Worm (Caenorhabditis elegans) whole organism, L1 larva: ENCODE results near the gene vps-2.

Source experiments
- C16A3.4 ChIP-seq: fragments of 150-350 bp; optimal IDR thresholded peaks from 2 replicates; lab custom pipeline; 2014; ENCODE audit warnings: missing biosample characterization, missing genetic modification characterization
- C34B4.2 ChIP-seq: sonication (generic microtip); optimal IDR thresholded peaks from 2 replicates; lab custom pipeline; 2017; ENCODE audit warnings: mild to moderate bottlenecking, missing genetic modification characterization, missing compliant biosample characterization
- Y116A8C.19 ChIP-seq: sonication (generic microtip); optimal IDR thresholded peaks from 2 replicates; lab custom pipeline; 2016; ENCODE audit warnings: missing compliant biosample characterization, missing genetic modification characterization, borderline replicate concordance
- aha-1 ChIP-seq: fragments of 150-350 bp; optimal IDR thresholded peaks from 2 replicates; lab custom pipeline; 2014; ENCODE audit warnings: missing biosample characterization, missing genetic modification characterization
- ama-1 ChIP-seq: fragments of 150-350 bp; optimal IDR thresholded peaks from 2 replicates; lab custom pipeline; 2014
- blmp-1 ChIP-seq: fragments of 150-350 bp; optimal IDR thresholded peaks from 2 replicates; lab custom pipeline; 2014; ENCODE audit warnings: missing biosample characterization, missing genetic modification characterization
- ceh-63 ChIP-seq: fragments of 200-800 bp; sonication (Bioruptor generic); optimal IDR thresholded peaks from 2 replicates; lab custom pipeline; 2018; ENCODE audit warnings: mild to moderate bottlenecking, missing genetic modification characterization, missing compliant biosample characterization
- ceh-82 ChIP-seq, 3 experiments: fragments of 150-350 bp in 1 of 3; sonication (generic microtip) in 2 of 3; optimal IDR thresholded peaks; 2 replicates each; lab custom pipeline; 2014 to 2017; ENCODE audit warnings: missing biosample characterization in 3 of 3, missing genetic modification characterization in 3 of 3
- ces-1 ChIP-seq: fragments of 150-350 bp; optimal IDR thresholded peaks from 2 replicates; lab custom pipeline; 2014; ENCODE audit warnings: missing biosample characterization, missing genetic modification reagents, missing genetic modification characterization
- dpl-1 ChIP-seq, 3 experiments: fragments of 150-350 bp in 2 of 3; sonication (generic microtip) in 1 of 3; optimal IDR thresholded peaks; 2 replicates each; lab custom pipeline; 2014 to 2017; ENCODE audit warnings: missing biosample characterization in 3 of 3, missing genetic modification characterization in 3 of 3, missing genetic modification reagents in 3 of 3
- efl-1 ChIP-seq, 4 experiments: fragments of 150-350 bp; optimal IDR thresholded peaks in 3 of 4; peaks in 1 of 4; 1 replicate in 1 of 4; 2 replicates in 3 of 4; lab custom pipeline; 2014; ENCODE audit warnings: missing biosample characterization in 2 of 4, missing genetic modification characterization in 2 of 4, missing genetic modification reagents in 2 of 4
- egl-13 ChIP-seq: sonication (generic microtip); optimal IDR thresholded peaks from 2 replicates; lab custom pipeline; 2016; ENCODE audit warnings: missing genotype, missing genetic modification reagents, missing genetic modification characterization, missing compliant biosample characterization
- egl-27 ChIP-seq, 2 experiments: fragments of 150-350 bp in 1 of 2; sonication (generic microtip); optimal IDR thresholded peaks; 3 replicates each; lab custom pipeline; 2017 to 2018; ENCODE audit warnings: missing biosample characterization in 2 of 2, missing genetic modification characterization in 2 of 2, missing genetic modification reagents in 2 of 2
- fkh-4 ChIP-seq: sonication (generic microtip); optimal IDR thresholded peaks from 2 replicates; lab custom pipeline; 2016; ENCODE audit warnings: missing compliant biosample characterization, missing genetic modification characterization, borderline replicate concordance
- fkh-8 ChIP-seq: sonication (generic microtip); optimal IDR thresholded peaks from 2 replicates; lab custom pipeline; 2016; ENCODE audit warnings: mild to moderate bottlenecking, missing genetic modification characterization, missing compliant biosample characterization
- fos-1 ChIP-seq: fragments of 150-350 bp; optimal IDR thresholded peaks from 2 replicates; lab custom pipeline; 2014; ENCODE audit warnings: missing biosample characterization, missing genetic modification characterization
- grh-1 ChIP-seq: fragments of 200-800 bp; sonication (Bioruptor generic); IDR thresholded peaks from 2 replicates; pipeline ENCODE4 v1.3.6; 2022; ENCODE audit warnings: missing genetic modification reagents, missing genetic modification characterization, missing compliant biosample characterization
- hpl-2 ChIP-seq: fragments of 150-350 bp; optimal IDR thresholded peaks from 2 replicates; lab custom pipeline; 2014; ENCODE audit warnings: missing biosample characterization, missing genetic modification reagents, missing genetic modification characterization
- jun-1 ChIP-seq: fragments of 150-350 bp; optimal IDR thresholded peaks from 2 replicates; lab custom pipeline; 2014; ENCODE audit warnings: missing biosample characterization, missing genetic modification reagents, missing genetic modification characterization
- lin-13 ChIP-seq: fragments of 150-350 bp; optimal IDR thresholded peaks from 2 replicates; lab custom pipeline; 2014; ENCODE audit warnings: missing biosample characterization, missing genetic modification reagents, missing genetic modification characterization
- lin-14 ChIP-seq: fragments of 200-800 bp; sonication (Bioruptor generic); optimal IDR thresholded peaks from 2 replicates; lab custom pipeline; 2018; ENCODE audit warnings: mild to moderate bottlenecking, missing genetic modification characterization, moderate library complexity, missing compliant biosample characterization
- lin-15B ChIP-seq: fragments of 150-350 bp; sonication (generic microtip); optimal IDR thresholded peaks from 3 replicates; lab custom pipeline; 2014; ENCODE audit warnings: missing biosample characterization, missing genetic modification characterization
- lin-35 ChIP-seq, 2 experiments: fragments of 150-350 bp; optimal IDR thresholded peaks; 2 replicates each; lab custom pipeline; 2014; ENCODE audit warnings: missing biosample characterization in 2 of 2, missing genetic modification characterization in 2 of 2, missing genetic modification reagents in 2 of 2
- lir-3 ChIP-seq: sonication (generic microtip); optimal IDR thresholded peaks from 2 replicates; lab custom pipeline; 2016; ENCODE audit warnings: mild to moderate bottlenecking, missing genetic modification characterization, moderate library complexity, missing compliant biosample characterization; ENCODE audit not compliant: poor library complexity
- lsy-2 ChIP-seq, 2 experiments: fragments of 150-350 bp; optimal IDR thresholded peaks; 2 replicates each; lab custom pipeline; 2014; ENCODE audit warnings: missing biosample characterization in 2 of 2, missing genetic modification characterization in 2 of 2
- nhr-11 ChIP-seq: fragments of 150-350 bp; optimal IDR thresholded peaks from 2 replicates; lab custom pipeline; 2014; ENCODE audit warnings: missing biosample characterization, missing genetic modification characterization
- nhr-19 ChIP-seq: fragments of 200-800 bp; sonication (Bioruptor generic); conservative IDR thresholded peaks from 2 replicates; pipeline ENCODE4 v1.3.6; 2022; ENCODE audit warnings: missing genetic modification characterization, missing compliant biosample characterization
- nhr-237 ChIP-seq: fragments of 150-350 bp; optimal IDR thresholded peaks from 2 replicates; lab custom pipeline; 2014; ENCODE audit warnings: missing biosample characterization, missing genetic modification characterization
- nhr-28 ChIP-seq: fragments of 150-350 bp; optimal IDR thresholded peaks from 2 replicates; lab custom pipeline; 2014; ENCODE audit warnings: missing biosample characterization, missing genetic modification characterization
- nhr-71 ChIP-seq: sonication (generic microtip); optimal IDR thresholded peaks from 2 replicates; lab custom pipeline; 2016; ENCODE audit warnings: mild to moderate bottlenecking, missing genetic modification characterization, moderate library complexity, missing compliant biosample characterization
- nhr-76 ChIP-seq: sonication (generic microtip); optimal IDR thresholded peaks from 2 replicates; lab custom pipeline; 2017; ENCODE audit warnings: missing biosample characterization, missing genetic modification characterization
- nhr-84 ChIP-seq: sonication (generic microtip); optimal IDR thresholded peaks from 2 replicates; lab custom pipeline; 2017; ENCODE audit warnings: missing biosample characterization, missing genetic modification characterization
- nhr-85 ChIP-seq: sonication (generic microtip); peaks from one replicate; lab custom pipeline; 2016; ENCODE audit warnings: missing genetic modification characterization, inconsistent platforms, missing compliant biosample characterization
- nhr-90 ChIP-seq: sonication (generic microtip); optimal IDR thresholded peaks from 2 replicates; lab custom pipeline; 2016; ENCODE audit warnings: mild to moderate bottlenecking, missing genetic modification characterization, missing compliant biosample characterization; ENCODE audit not compliant: poor library complexity
- pag-3 ChIP-seq: sonication (generic microtip); optimal IDR thresholded peaks from 2 replicates; lab custom pipeline; 2017; ENCODE audit warnings: missing genetic modification characterization, mild to moderate bottlenecking, missing compliant biosample characterization, antibody characterized with exemption, borderline replicate concordance; ENCODE audit not compliant: insufficient read depth
- pqm-1 ChIP-seq: sonication (generic microtip); optimal IDR thresholded peaks from 3 replicates; lab custom pipeline; 2017; ENCODE audit warnings: missing biosample characterization, missing genetic modification characterization
- skn-1 ChIP-seq: fragments of 150-350 bp; optimal IDR thresholded peaks from 2 replicates; lab custom pipeline; 2014; ENCODE audit warnings: missing biosample characterization, missing genetic modification characterization
- snu-23 ChIP-seq: sonication (generic microtip); optimal IDR thresholded peaks from 2 replicates; lab custom pipeline; 2016; ENCODE audit warnings: missing genetic modification characterization, missing compliant biosample characterization
- sox-4 ChIP-seq: sonication (generic microtip); optimal IDR thresholded peaks from 2 replicates; lab custom pipeline; 2016; ENCODE audit warnings: missing genetic modification characterization, missing compliant biosample characterization
- sup-37 ChIP-seq: fragments of 200-800 bp; sonication (Bioruptor generic); optimal IDR thresholded peaks from 2 replicates; lab custom pipeline; 2018; ENCODE audit warnings: mild to moderate bottlenecking, missing genetic modification characterization, missing compliant biosample characterization
- swsn-7 ChIP-seq: sonication (generic microtip); optimal IDR thresholded peaks from 2 replicates; lab custom pipeline; 2016; ENCODE audit warnings: missing genetic modification characterization, missing compliant biosample characterization
- tlp-1 ChIP-seq: fragments of 150-350 bp; optimal IDR thresholded peaks from 2 replicates; lab custom pipeline; 2014; ENCODE audit warnings: missing biosample characterization, missing genetic modification characterization
- unc-30 ChIP-seq: sonication (generic microtip); optimal IDR thresholded peaks from 2 replicates; lab custom pipeline; 2017; ENCODE audit warnings: missing biosample characterization, missing genetic modification characterization
- unc-98 ChIP-seq: fragments of 200-800 bp; sonication (Bioruptor generic); IDR thresholded peaks from 2 replicates; pipeline ENCODE4 v1.3.6; 2022; ENCODE audit warnings: missing genetic modification characterization, missing compliant biosample characterization
- vab-15 ChIP-seq: sonication (generic microtip); optimal IDR thresholded peaks from 2 replicates; lab custom pipeline; 2017; ENCODE audit warnings: missing genotype, mild to moderate bottlenecking, missing genetic modification characterization, missing compliant biosample characterization
- zag-1 ChIP-seq: fragments of 150-350 bp; optimal IDR thresholded peaks from 2 replicates; lab custom pipeline; 2014; ENCODE audit warnings: missing biosample characterization, missing genetic modification characterization
- zip-4 ChIP-seq: fragments of 200-800 bp; sonication (Bioruptor generic); optimal IDR thresholded peaks from 2 replicates; lab custom pipeline; 2018; ENCODE audit warnings: mild to moderate bottlenecking, missing genetic modification characterization, moderate library complexity, missing compliant biosample characterization
- ztf-11 ChIP-seq, 2 experiments: sonication (generic microtip); optimal IDR thresholded peaks; 2 replicates each; lab custom pipeline; 2016 to 2017; ENCODE audit warnings: missing genetic modification characterization in 2 of 2, missing biosample characterization in 1 of 2, missing compliant biosample characterization in 1 of 2

The vps-2 gene

DNA sequence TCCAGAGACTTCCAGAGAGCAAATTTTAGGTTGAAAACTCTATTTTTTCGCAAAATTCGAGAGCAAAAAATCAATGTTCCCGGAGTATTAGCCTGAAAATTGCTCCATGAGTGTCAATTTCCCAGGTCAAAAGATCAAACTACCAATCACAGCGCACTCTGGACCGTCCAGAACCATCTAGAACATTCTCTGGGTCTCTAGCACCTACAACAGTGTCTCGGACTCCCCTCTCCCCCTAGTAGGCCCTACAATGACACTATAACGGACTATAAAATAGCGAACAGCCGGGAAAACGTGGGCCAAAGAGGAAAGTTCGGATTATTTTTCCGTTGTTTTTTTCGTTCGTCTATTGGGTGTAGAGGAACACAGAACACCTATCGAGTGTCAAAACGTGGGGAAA, 31.3 kb upstream of the vps-2 start:
- TF ChIP-seq egl-13 (tag; lab: Kevin White, UChicago) (no peak), skn-1 (tag; lab: Kevin White, UChicago) (no peak), ama-1 (lab: Kevin White, UChicago) (no peak), pqm-1 (tag; lab: Kevin White, UChicago) (no peak), lin-15B (tag; lab: Kevin White, UChicago) (no peak), dpl-1 (GFP tag; optimal IDR thresholded peaks at IDR 0.05; lab: Kevin White, UChicago) (no peak), lin-13 (GFP tag; lab: Kevin White, UChicago) (no peak), efl-1 (optimal IDR thresholded peaks at IDR 0.05; lab: Kevin White, UChicago) (no peak), efl-1 (GFP tag; optimal IDR thresholded peaks at IDR 0.05 in 1 of 2; lab: Kevin White, UChicago) (no peak), ces-1 (GFP tag; lab: Kevin White, UChicago) (no peak), unc-30 (tag; lab: Kevin White, UChicago) (no peak), ceh-82 (tag; optimal IDR thresholded peaks at IDR 0.05; lab: Kevin White, UChicago) (no peak), nhr-28 (tag; lab: Kevin White, UChicago) (no peak), egl-27 (tag; optimal IDR thresholded peaks at IDR 0.05; lab: Kevin White, UChicago) (no peak), lin-14 (no peak), nhr-71 (tag; lab: Kevin White, UChicago) (no peak), vab-15 (tag; lab: Kevin White, UChicago) (no peak), jun-1 (tag; lab: Kevin White, UChicago) (no peak), nhr-19 (no peak), C34B4.2 (no peak), nhr-90 (tag; lab: Kevin White, UChicago) (no peak)

DNA sequence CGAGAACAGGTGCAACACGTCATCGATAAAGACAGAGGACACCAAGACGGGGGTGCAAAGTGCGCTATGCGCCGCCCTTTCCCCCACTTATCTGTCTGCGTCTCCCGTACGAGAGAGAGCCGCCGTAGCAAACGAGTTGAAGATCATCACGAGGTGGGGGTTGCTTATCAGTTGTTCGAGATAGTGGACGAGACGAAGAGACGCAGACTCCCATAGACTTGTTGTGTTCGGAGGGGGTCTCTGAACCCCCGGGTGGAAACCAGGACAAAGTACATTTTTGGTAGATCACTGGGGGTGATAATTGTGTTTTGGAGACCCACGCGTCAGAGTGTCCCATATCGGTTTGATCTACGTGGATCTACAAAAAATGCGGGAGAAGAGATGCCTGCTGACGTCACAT, 30.8 kb upstream of the vps-2 start:
- TF ChIP-seq fos-1 (tag; lab: Kevin White, UChicago) (peak; percentile 14), snu-23 (GFP tag; lab: Kevin White, UChicago) (peak; percentile 91), lin-35 (GFP tag; optimal IDR thresholded peaks at IDR 0.05; lab: Kevin White, UChicago) (peak; percentile 62 to 85), aha-1 (tag; lab: Kevin White, UChicago) (peak; percentile 71), dpl-1 (GFP tag; optimal IDR thresholded peaks at IDR 0.05; lab: Kevin White, UChicago) (peak; percentile 50 to 70 (median 63)), grh-1 (peak; percentile 99), nhr-84 (tag; lab: Kevin White, UChicago) (no peak), vab-15 (tag; lab: Kevin White, UChicago) (no peak), zag-1 (tag; lab: Kevin White, UChicago) (no peak), nhr-237 (tag; lab: Kevin White, UChicago) (no peak), nhr-28 (tag; lab: Kevin White, UChicago) (no peak), ces-1 (GFP tag; lab: Kevin White, UChicago) (no peak), C16A3.4 (peak; percentile 53), nhr-76 (tag; lab: Kevin White, UChicago) (no peak), ceh-82 (tag; optimal IDR thresholded peaks at IDR 0.05; lab: Kevin White, UChicago) (peak in 2 of 3 experiments; percentile 4 to 47), unc-98 (GFP tag; lab: Robert Waterston, UW) (peak; percentile 66), fkh-8 (tag; lab: Kevin White, UChicago) (peak; percentile 68), egl-13 (tag; lab: Kevin White, UChicago) (peak; percentile 53), pag-3 (tag; lab: Kevin White, UChicago) (no peak), ceh-63 (no peak), egl-27 (tag; optimal IDR thresholded peaks at IDR 0.05; lab: Kevin White, UChicago) (peak in 1 of 2 experiments; percentile 80), tlp-1 (no peak), ztf-11 (tag; optimal IDR thresholded peaks at IDR 0.05; lab: Kevin White, UChicago) (no peak), sox-4 (tag; lab: Kevin White, UChicago) (no peak), jun-1 (tag; lab: Kevin White, UChicago) (peak; percentile 84), skn-1 (tag; lab: Kevin White, UChicago) (peak; percentile 66), blmp-1 (tag; lab: Kevin White, UChicago) (peak; percentile 45), sup-37 (GFP tag; lab: Kevin White, UChicago) (no peak), nhr-85 (tag; lab: Kevin White, UChicago) (peak; percentile 98), C34B4.2 (no peak), nhr-11 (peak; percentile 85), zip-4 (GFP tag; lab: Kevin White, UChicago) (no peak), pqm-1 (tag; lab: Kevin White, UChicago) (no peak), swsn-7 (peak; percentile 79), lir-3 (no peak), Y116A8C.19 (tag; lab: Kevin White, UChicago) (no peak), ama-1 (lab: Kevin White, UChicago) (no peak), efl-1 (optimal IDR thresholded peaks at IDR 0.05; lab: Kevin White, UChicago) (peak; percentile 67 to 69), efl-1 (GFP tag; optimal IDR thresholded peaks at IDR 0.05 in 1 of 2; lab: Kevin White, UChicago) (peak; percentile 53 to 95), lsy-2 (tag; optimal IDR thresholded peaks at IDR 0.05; lab: Kevin White, UChicago) (peak; percentile 79 to 80), lin-14 (peak; percentile 96), hpl-2 (GFP tag; lab: Kevin White, UChicago) (peak; percentile 13), fkh-4 (no peak)
